Fruit fly (Drosophila melanogaster) S2 (cell line): ENCODE data around the gene CG12589.

Experiments
- CG8478 ChIP-seq: fragments of >200 bp; optimal IDR thresholded peaks from 2 replicates; lab custom pipeline; 2018
- CTCF ChIP-seq, 2 experiments: fragments of >200 bp; optimal IDR thresholded peaks; 2 replicates each; lab custom pipeline; 2018

- TF ChIP-seq CTCF (optimal IDR thresholded peaks at IDR 0.05; lab: Kevin White, UChicago) (no peak), CG8478 (no peak)
These were observed 33.2 kb upstream of the CG12589 start for dm6 chr3R:5171972-5172371.
